Worm (Caenorhabditis elegans): Measurements from ENCODE around the gene E04F6.8.

E04F6.8 gene

DNA sequence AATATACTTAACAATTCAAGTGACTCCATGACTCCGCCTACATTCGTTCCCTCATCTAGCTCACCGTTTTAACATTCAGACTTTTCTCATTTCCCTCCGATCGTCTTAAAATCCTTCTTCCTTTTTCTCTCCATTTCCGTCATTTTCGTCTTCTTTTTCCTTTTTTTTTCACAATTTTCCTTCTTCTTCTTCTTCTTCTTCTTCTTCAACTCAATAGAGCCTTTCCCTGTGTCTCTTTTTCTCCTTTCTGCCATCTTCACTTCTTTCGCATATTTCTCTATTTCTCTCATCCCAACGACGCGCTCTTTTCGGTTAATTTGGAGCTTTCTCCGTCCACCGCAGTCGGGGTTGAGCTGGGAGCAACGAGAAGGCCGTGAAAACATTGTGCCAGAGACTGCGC lies 28.6 kb downstream of the E04F6.8 start:
- TF ChIP-seq mep-1 (tag; optimal IDR thresholded peaks at IDR 0.05) (no peak), flh-1 (GFP tag; optimal IDR thresholded peaks at IDR 0.05) (no peak), sem-2 (GFP tag; optimal IDR thresholded peaks at IDR 0.05) (no peak), lin-13 (tag; optimal IDR thresholded peaks at IDR 0.05) (no peak), lsy-2 (tag; optimal IDR thresholded peaks at IDR 0.05) (no peak), ceh-43 (GFP tag; optimal IDR thresholded peaks at IDR 0.05) (no peak), ces-1 (GFP tag; optimal IDR thresholded peaks at IDR 0.05) (peak; percentile 86), ztf-11 (tag; optimal IDR thresholded peaks at IDR 0.05) (no peak), blmp-1 (tag; optimal IDR thresholded peaks at IDR 0.05) (no peak), unc-62 (GFP tag; optimal IDR thresholded peaks at IDR 0.05) (no peak), unc-39 (tag; optimal IDR thresholded peaks at IDR 0.05) (no peak), nhr-2 (tag; optimal IDR thresholded peaks at IDR 0.05) (no peak), sptf-1 (tag; optimal IDR thresholded peaks at IDR 0.05) (no peak), lin-32 (GFP tag; optimal IDR thresholded peaks at IDR 0.05) (no peak), nhr-28 (tag; optimal IDR thresholded peaks at IDR 0.05) (no peak), cnd-1 (tag; optimal IDR thresholded peaks at IDR 0.05) (no peak), ceh-83 (GFP tag; optimal IDR thresholded peaks at IDR 0.05) (no peak), unc-120 (tag; optimal IDR thresholded peaks at IDR 0.05; ENCODE audit: poor library complexity, severe bottlenecking) (peak; percentile 87), nhr-76 (tag; optimal IDR thresholded peaks at IDR 0.05) (no peak), drap-1 (GFP tag; optimal IDR thresholded peaks at IDR 0.05) (no peak), elt-3 (tag; optimal IDR thresholded peaks at IDR 0.05) (no peak), nhr-237 (tag; optimal IDR thresholded peaks at IDR 0.05) (no peak), mls-2 (tag; optimal IDR thresholded peaks at IDR 0.05) (peak; percentile 7), bed-3 (GFP tag; optimal IDR thresholded peaks at IDR 0.05) (no peak)

DNA sequence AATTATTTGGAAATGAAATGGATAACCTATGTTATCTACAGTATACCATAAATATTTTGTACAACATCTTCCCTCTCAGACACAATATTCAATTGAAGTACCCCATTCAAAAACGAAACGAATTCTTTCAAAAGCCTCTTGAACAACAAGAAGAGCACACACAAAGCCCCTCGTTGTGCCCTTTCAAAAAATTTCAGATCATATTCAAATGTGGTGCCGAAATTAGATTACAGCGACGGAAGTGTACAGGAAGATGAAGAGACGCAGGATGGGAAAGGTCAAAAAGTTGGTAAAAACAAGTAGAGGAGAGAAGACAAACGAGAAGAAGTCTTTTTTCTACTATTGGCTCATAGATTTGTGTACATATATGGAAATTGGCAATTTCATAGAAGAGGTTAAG lies 35.1 kb downstream of the E04F6.8 start:
- peak; percentile 66 for TF ChIP-seq ces-1 (GFP tag; optimal IDR thresholded peaks at IDR 0.05)
- no peak for TF ChIP-seq nhr-28 (tag; optimal IDR thresholded peaks at IDR 0.05)

DNA sequence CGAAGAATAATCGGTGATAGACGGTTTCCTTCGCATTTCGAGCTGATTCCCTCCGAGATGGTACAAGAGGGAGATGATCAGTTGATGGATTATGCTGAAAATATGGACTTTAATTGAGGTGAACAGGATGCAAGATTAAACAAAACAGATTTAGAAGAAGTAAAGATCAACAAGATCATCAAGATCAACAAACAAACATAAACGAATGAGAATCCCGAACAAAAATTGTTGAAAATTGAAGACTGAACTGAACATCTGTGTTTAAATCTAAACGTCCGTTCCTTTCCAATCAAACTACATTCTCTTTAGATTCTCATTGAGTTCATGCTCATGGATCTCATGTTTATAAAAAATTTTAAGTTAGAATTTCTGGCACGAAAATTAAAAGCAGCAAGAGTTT lies 36.3 kb downstream of the E04F6.8 start, which contains the start of gene glc-4:
Gene glc-4 (minus strand): TSS at position 101 of the 400 bp plus-strand sequence.
- no peak for TF ChIP-seq unc-62 (GFP tag; optimal IDR thresholded peaks at IDR 0.05)
- no peak for TF ChIP-seq mls-2 (tag; optimal IDR thresholded peaks at IDR 0.05)
- no peak for TF ChIP-seq hlh-1 (tag; optimal IDR thresholded peaks at IDR 0.05)
- TF ChIP-seq elt-3 (tag; optimal IDR thresholded peaks at IDR 0.05) = no peak
- no peak for TF ChIP-seq zip-8 (tag; optimal IDR thresholded peaks at IDR 0.05)

DNA sequence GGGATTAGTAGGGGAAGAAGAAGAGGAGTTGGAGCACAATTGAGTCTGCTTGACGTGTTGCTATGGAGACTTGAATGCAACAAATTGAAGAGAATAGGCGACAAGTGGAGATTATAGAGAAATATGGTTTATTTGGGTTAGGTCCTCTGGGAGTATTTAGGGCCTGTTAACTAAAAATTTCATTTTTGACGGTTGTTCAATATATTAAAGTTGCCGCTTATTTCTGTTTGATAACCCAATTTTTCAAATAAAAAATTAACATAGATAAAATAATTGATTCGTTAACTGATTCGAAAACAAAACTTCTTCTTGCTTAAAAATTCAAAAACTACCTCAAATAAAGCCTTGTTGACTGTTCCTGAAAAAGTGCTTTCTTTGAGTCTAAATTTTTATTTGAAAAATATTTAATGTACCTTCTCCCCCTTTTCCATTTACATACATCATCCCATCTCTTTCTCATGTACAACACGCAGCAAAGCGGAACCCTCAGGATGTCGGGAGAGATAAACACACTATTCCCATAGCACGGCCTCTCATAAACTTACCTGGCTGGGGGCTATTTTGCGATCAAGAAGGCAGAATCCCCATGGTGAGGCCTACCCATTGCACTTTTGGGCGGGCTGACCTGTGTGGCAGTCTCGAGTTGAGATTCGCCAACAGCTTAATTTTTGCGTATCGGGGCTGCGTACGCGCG lies 39.7 kb downstream of the E04F6.8 start, which contains the start of gene dyf-13:
Gene dyf-13 (minus strand): TSS at position 51 of the 694 bp plus-strand sequence.
- TF ChIP-seq blmp-1 (tag; optimal IDR thresholded peaks at IDR 0.05) (no peak), nhr-237 (tag; optimal IDR thresholded peaks at IDR 0.05) (no peak), nhr-76 (tag; optimal IDR thresholded peaks at IDR 0.05) (no peak), drap-1 (GFP tag; optimal IDR thresholded peaks at IDR 0.05) (no peak), M03D4.4 (tag; optimal IDR thresholded peaks at IDR 0.05) (no peak), sptf-1 (tag; optimal IDR thresholded peaks at IDR 0.05) (no peak), zip-8 (tag; optimal IDR thresholded peaks at IDR 0.05) (no peak), lin-13 (tag; optimal IDR thresholded peaks at IDR 0.05) (no peak), ceh-43 (GFP tag; optimal IDR thresholded peaks at IDR 0.05) (no peak), lin-32 (GFP tag; optimal IDR thresholded peaks at IDR 0.05) (no peak), mab-5 (tag; optimal IDR thresholded peaks at IDR 0.05) (no peak)

DNA sequence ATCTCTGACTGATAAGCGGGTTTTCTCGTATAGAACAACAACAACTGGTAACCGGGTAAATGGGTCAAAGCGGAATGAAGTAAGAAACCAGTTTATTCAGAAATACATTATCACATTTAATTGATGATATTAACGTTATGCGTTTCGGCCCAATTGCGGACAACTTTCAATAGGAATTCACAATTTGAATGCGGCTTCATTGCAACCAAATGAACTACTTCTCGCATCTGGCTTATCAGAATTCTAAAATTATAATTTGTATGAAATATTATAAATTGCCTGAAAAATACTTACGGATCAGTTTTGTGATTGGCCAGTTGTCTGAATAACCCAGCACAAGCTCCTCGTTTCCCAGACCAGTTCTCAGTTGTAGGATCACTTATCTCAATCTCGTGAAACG lies 42.5 kb downstream of the E04F6.8 start, which contains the start of gene col-36:
Gene col-36 (minus strand): TSS at position 101 of the 400 bp plus-strand sequence.
- TF ChIP-seq ceh-43 (GFP tag; optimal IDR thresholded peaks at IDR 0.05) (no peak), bed-3 (GFP tag; optimal IDR thresholded peaks at IDR 0.05) (no peak), nhr-28 (tag; optimal IDR thresholded peaks at IDR 0.05) (no peak), nhr-12 (tag; optimal IDR thresholded peaks at IDR 0.05) (no peak), ces-1 (GFP tag; optimal IDR thresholded peaks at IDR 0.05) (no peak), snpc-4 (tag; optimal IDR thresholded peaks at IDR 0.05) (no peak), pha-4 (tag; optimal IDR thresholded peaks at IDR 0.05) (no peak), zip-8 (tag; optimal IDR thresholded peaks at IDR 0.05) (no peak), nhr-2 (tag; optimal IDR thresholded peaks at IDR 0.05) (no peak), M03D4.4 (tag; optimal IDR thresholded peaks at IDR 0.05) (no peak), unc-62 (GFP tag; optimal IDR thresholded peaks at IDR 0.05) (no peak), hlh-1 (tag; optimal IDR thresholded peaks at IDR 0.05) (no peak)
